Worm (Caenorhabditis elegans) whole organism, midembryonic: ENCODE data around the gene hhat-1.

Source experiments
- flt-1 ChIP-seq: fragments of 200-800 bp; sonication (Bioruptor generic); IDR thresholded peaks from 2 replicates; pipeline ENCODE4 v1.3.6; 2022; ENCODE audit warnings: missing genetic modification characterization, missing compliant biosample characterization
- klf-2 ChIP-seq: fragments of 200-800 bp; sonication (Bioruptor generic); conservative IDR thresholded peaks from 2 replicates; pipeline ENCODE4 v1.3.6; 2022; ENCODE audit warnings: missing genetic modification reagents, missing genetic modification characterization, missing compliant biosample characterization
- ztf-23 ChIP-seq: fragments of 200-800 bp; sonication (Bioruptor generic); IDR thresholded peaks from 2 replicates; pipeline ENCODE4 v1.3.6; 2022; ENCODE audit warnings: missing genetic modification reagents, missing genetic modification characterization, missing compliant biosample characterization

DNA sequence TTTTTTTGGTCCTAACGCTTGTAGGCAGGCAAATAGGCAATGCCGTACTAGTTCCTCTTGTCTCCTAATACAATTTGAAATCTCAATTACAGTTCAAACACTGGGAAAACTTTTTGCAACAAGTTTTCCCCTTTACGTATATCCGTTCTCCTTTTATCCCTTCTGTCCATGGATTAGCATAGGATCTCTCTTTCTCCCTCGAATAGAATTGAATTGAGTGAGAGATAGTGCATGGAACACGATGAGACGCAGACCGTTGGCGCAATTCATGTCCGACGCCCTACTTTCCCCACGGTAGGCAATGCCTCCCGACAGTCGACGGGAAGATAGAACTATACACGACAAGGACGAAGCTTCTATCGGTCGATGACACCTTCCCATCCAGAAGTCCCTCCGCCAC, at the start of gene hhat-1:
- TF ChIP-seq flt-1 (GFP tag; lab: Robert Waterston, UW) (no peak), ztf-23 (no peak), klf-2 (GFP tag; lab: Robert Waterston, UW) (no peak)
